Fruit fly (Drosophila melanogaster) whole organism, embryonic: ENCODE data around the gene eEF1delta.
A peak's percentile ranks its signal among the peaks of the same experiment; 100 is the strongest.

Experiments
- Ada2b ChIP-seq: fragments of 200-800 bp; sonication (Bioruptor generic); IDR thresholded peaks from 2 replicates; pipeline ENCODE4 v1.3.6; 2022; ENCODE audit warnings: missing biosample characterization, missing genetic modification characterization
- B-H1 ChIP-seq: fragments of 200-800 bp; sonication (Bioruptor generic); IDR thresholded peaks from 3 replicates; pipeline ENCODE4 v1.3.6; 2022; ENCODE audit warnings: missing biosample characterization, missing genetic modification characterization
- CG10565 ChIP-seq: fragments of 200-800 bp; sonication (Bioruptor generic); optimal IDR thresholded peaks from 3 replicates; lab custom pipeline; 2016; ENCODE audit warnings: missing biosample characterization, mild to moderate bottlenecking, missing genetic modification characterization
- CG12659 ChIP-seq: fragments of 200-800 bp; sonication (Bioruptor generic); optimal IDR thresholded peaks from 3 replicates; lab custom pipeline; 2017; ENCODE audit warnings: mild to moderate bottlenecking, missing biosample characterization, missing genetic modification reagents, missing genetic modification characterization
- CG13775 ChIP-seq: fragments of 200-800 bp; sonication (Bioruptor generic); optimal IDR thresholded peaks from 3 replicates; lab custom pipeline; 2017; ENCODE audit warnings: missing biosample characterization, mild to moderate bottlenecking, missing genetic modification characterization
- CG14441 ChIP-seq: fragments of 200-800 bp; sonication (Bioruptor generic); IDR thresholded peaks from 2 replicates; pipeline ENCODE4 v1.3.6; 2022; ENCODE audit warnings: missing biosample characterization, missing genetic modification characterization
- CG14667 ChIP-seq: fragments of 200-800 bp; sonication (Bioruptor generic); IDR thresholded peaks from 2 replicates; pipeline ENCODE4 v1.3.6; 2022; ENCODE audit warnings: missing biosample characterization, missing genetic modification characterization
- CG14860 ChIP-seq: fragments of 200-800 bp; sonication (Bioruptor generic); IDR thresholded peaks from 3 replicates; pipeline ENCODE4 v1.3.6; 2022; ENCODE audit warnings: missing biosample characterization, missing genetic modification characterization; ENCODE audit not compliant: partially characterized antibody
- CG15514 ChIP-seq: fragments of 200-800 bp; sonication (Bioruptor generic); optimal IDR thresholded peaks from 3 replicates; lab custom pipeline; 2017; ENCODE audit warnings: missing biosample characterization, missing genetic modification characterization, mild to moderate bottlenecking, moderate library complexity, missing genetic modification reagents
- CG15601 ChIP-seq: fragments of 200-800 bp; sonication (Bioruptor generic); optimal IDR thresholded peaks from 3 replicates; lab custom pipeline; 2019; ENCODE audit warnings: missing biosample characterization, mild to moderate bottlenecking, missing genetic modification characterization, moderate library complexity
- CG15696 ChIP-seq: fragments of 200-800 bp; sonication (Bioruptor generic); optimal IDR thresholded peaks from 2 replicates; lab custom pipeline; 2019; ENCODE audit warnings: missing biosample characterization, mild to moderate bottlenecking, missing genetic modification characterization, moderate library complexity
- CG2678 ChIP-seq: fragments of 200-800 bp; sonication (Bioruptor generic); optimal IDR thresholded peaks from 3 replicates; lab custom pipeline; 2019; ENCODE audit warnings: missing biosample characterization, mild to moderate bottlenecking, missing genetic modification characterization, moderate library complexity
- CG2875 ChIP-seq: fragments of 200-800 bp; sonication (Bioruptor generic); optimal IDR thresholded peaks from 2 replicates; lab custom pipeline; 2017; ENCODE audit warnings: missing biosample characterization, mild to moderate bottlenecking, missing genetic modification characterization, missing genetic modification reagents
- CG32532 ChIP-seq: fragments of 200-800 bp; sonication (Bioruptor generic); IDR thresholded peaks from 2 replicates; pipeline ENCODE4 v1.3.6; 2022; ENCODE audit warnings: missing biosample characterization, missing genetic modification characterization
- CG3281 ChIP-seq: fragments of 200-800 bp; sonication (Bioruptor generic); optimal IDR thresholded peaks from 3 replicates; lab custom pipeline; 2017; ENCODE audit warnings: missing biosample characterization, mild to moderate bottlenecking, missing genetic modification characterization
- CG4820 ChIP-seq: fragments of 200-800 bp; sonication (Bioruptor generic); optimal IDR thresholded peaks from 3 replicates; lab custom pipeline; 2016; ENCODE audit warnings: missing biosample characterization, missing genetic modification characterization
- CG8388 ChIP-seq: fragments of 200-800 bp; sonication (Bioruptor generic); optimal IDR thresholded peaks from 2 replicates; lab custom pipeline; 2019; ENCODE audit warnings: missing biosample characterization, mild to moderate bottlenecking, missing genetic modification characterization, moderate library complexity
- CG9437 ChIP-seq: fragments of 200-800 bp; sonication (Bioruptor generic); optimal IDR thresholded peaks from 2 replicates; lab custom pipeline; 2018; ENCODE audit warnings: missing biosample characterization, mild to moderate bottlenecking, missing genetic modification characterization
- CG9727 ChIP-seq: fragments of 200-800 bp; sonication (Bioruptor generic); optimal IDR thresholded peaks from 3 replicates; lab custom pipeline; 2017; ENCODE audit warnings: missing biosample characterization, mild to moderate bottlenecking, missing genetic modification characterization
- CG9817 ChIP-seq: fragments of 200-800 bp; sonication (Bioruptor generic); optimal IDR thresholded peaks from 2 replicates; lab custom pipeline; 2018; ENCODE audit warnings: missing biosample characterization, mild to moderate bottlenecking, missing genetic modification characterization, moderate library complexity
- CrebB ChIP-seq: fragments of 200-800 bp; sonication (Bioruptor generic); optimal IDR thresholded peaks from 3 replicates; lab custom pipeline; 2018; ENCODE audit warnings: missing biosample characterization, mild to moderate bottlenecking, missing genetic modification characterization
- Dad ChIP-seq: fragments of 200-800 bp; sonication (Bioruptor generic); optimal IDR thresholded peaks from 3 replicates; lab custom pipeline; 2016; ENCODE audit warnings: missing biosample characterization, missing genetic modification characterization
- E2f1 ChIP-seq: fragments of 200-800 bp; sonication (Bioruptor generic); IDR thresholded peaks from 2 replicates; pipeline ENCODE4 v1.3.6; 2022; ENCODE audit warnings: missing biosample characterization, missing genetic modification characterization
- Hsf ChIP-seq: fragments of 200-800 bp; sonication (Bioruptor generic); optimal IDR thresholded peaks from 3 replicates; lab custom pipeline; 2016; ENCODE audit warnings: missing biosample characterization, missing genetic modification characterization
- Lhr ChIP-seq: fragments of 200-800 bp; sonication (Bioruptor generic); optimal IDR thresholded peaks from 3 replicates; lab custom pipeline; 2017; ENCODE audit warnings: mild to moderate bottlenecking, missing biosample characterization, missing genetic modification reagents, missing genetic modification characterization
- MESR4 ChIP-seq: fragments of 200-800 bp; sonication (Bioruptor generic); optimal IDR thresholded peaks from 2 replicates; lab custom pipeline; 2018; ENCODE audit warnings: missing biosample characterization, mild to moderate bottlenecking, missing genetic modification characterization, moderate library complexity
- NC2β ChIP-seq: fragments of 200-800 bp; sonication (Bioruptor generic); optimal IDR thresholded peaks from 2 replicates; lab custom pipeline; 2016; ENCODE audit warnings: missing biosample characterization, missing genetic modification characterization
- Nf-YA ChIP-seq: fragments of 200-800 bp; sonication (Bioruptor generic); IDR thresholded peaks from 2 replicates; pipeline ENCODE4 v1.3.6; 2022; ENCODE audit warnings: missing biosample characterization, missing genetic modification characterization
- Nf-YC ChIP-seq: fragments of 200-800 bp; optimal IDR thresholded peaks from 3 replicates; lab custom pipeline; 2019; ENCODE audit warnings: missing biosample characterization, mild to moderate bottlenecking, missing genetic modification characterization, moderate library complexity
- Oaz ChIP-seq: fragments of 200-800 bp; sonication (Bioruptor generic); IDR thresholded peaks from 2 replicates; pipeline ENCODE4 v1.3.6; 2022; ENCODE audit warnings: missing biosample characterization, missing genetic modification characterization
- Oli ChIP-seq: fragments of 200-800 bp; sonication (Bioruptor generic); optimal IDR thresholded peaks from 2 replicates; lab custom pipeline; 2018; ENCODE audit warnings: missing biosample characterization, mild to moderate bottlenecking, missing genetic modification characterization, moderate library complexity
- amos ChIP-seq: fragments of 200-800 bp; sonication (Bioruptor generic); IDR thresholded peaks from 2 replicates; pipeline ENCODE4 v1.3.6; 2022; ENCODE audit warnings: missing biosample characterization, missing genetic modification characterization; ENCODE audit not compliant: partially characterized antibody
- ap ChIP-seq: fragments of 200-800 bp; sonication (Bioruptor generic); IDR thresholded peaks from 2 replicates; pipeline ENCODE4 v1.3.6; 2022; ENCODE audit warnings: missing biosample characterization, missing genetic modification characterization
- ara ChIP-seq: fragments of 200-800 bp; sonication (Bioruptor generic); IDR thresholded peaks from 2 replicates; pipeline ENCODE4 v1.3.6; 2022; ENCODE audit warnings: missing biosample characterization, missing genetic modification characterization
- bigmax ChIP-seq: fragments of 200-800 bp; sonication (Bioruptor generic); optimal IDR thresholded peaks from 2 replicates; lab custom pipeline; 2018; ENCODE audit warnings: missing biosample characterization, mild to moderate bottlenecking, missing genetic modification characterization
- bsh ChIP-seq, 2 experiments: fragments of 200-800 bp; sonication (Bioruptor generic); optimal IDR thresholded peaks; 2 replicates each; lab custom pipeline; 2017 to 2018; ENCODE audit warnings: mild to moderate bottlenecking in 2 of 2, missing biosample characterization in 2 of 2, missing genetic modification characterization in 2 of 2, moderate library complexity in 1 of 2
- caup ChIP-seq: fragments of 200-800 bp; sonication (Bioruptor generic); optimal IDR thresholded peaks from 3 replicates; lab custom pipeline; 2017; ENCODE audit warnings: missing biosample characterization, mild to moderate bottlenecking, missing genetic modification characterization, moderate library complexity; ENCODE audit not compliant: severe bottlenecking
- corto ChIP-seq: fragments of 200-800 bp; sonication (Bioruptor generic); optimal IDR thresholded peaks from 2 replicates; lab custom pipeline; 2016; ENCODE audit warnings: missing biosample characterization, mild to moderate bottlenecking, missing genetic modification characterization, moderate library complexity
- ems ChIP-seq: fragments of 200-800 bp; sonication (Bioruptor generic); optimal IDR thresholded peaks from 3 replicates; lab custom pipeline; 2016; ENCODE audit warnings: missing biosample characterization, missing genetic modification characterization
- ftz-f1 ChIP-seq: fragments of 200-800 bp; sonication (Bioruptor generic); optimal IDR thresholded peaks from 2 replicates; lab custom pipeline; 2016; ENCODE audit warnings: missing biosample characterization, missing genetic modification characterization
- grn ChIP-seq: fragments of 200-800 bp; sonication (Bioruptor generic); optimal IDR thresholded peaks from 3 replicates; lab custom pipeline; 2017; ENCODE audit warnings: missing biosample characterization, missing genetic modification characterization
- kay ChIP-seq: fragments of 200-800 bp; sonication (Bioruptor generic); optimal IDR thresholded peaks from 2 replicates; lab custom pipeline; 2016; ENCODE audit warnings: missing biosample characterization, missing genetic modification characterization
- lab ChIP-seq: fragments of 200-800 bp; sonication (Bioruptor generic); optimal IDR thresholded peaks from 3 replicates; lab custom pipeline; 2017; ENCODE audit warnings: missing biosample characterization, missing genetic modification characterization, mild to moderate bottlenecking, moderate library complexity, missing genetic modification reagents
- odd ChIP-seq: fragments of 200-800 bp; sonication (Bioruptor generic); optimal IDR thresholded peaks from 2 replicates; lab custom pipeline; 2017; ENCODE audit warnings: missing biosample characterization, mild to moderate bottlenecking, missing genetic modification characterization
- phol ChIP-seq: fragments of 200-800 bp; sonication (Bioruptor generic); optimal IDR thresholded peaks from 3 replicates; lab custom pipeline; 2018; ENCODE audit warnings: missing biosample characterization, mild to moderate bottlenecking, missing genetic modification characterization, moderate library complexity
- pzg ChIP-seq: fragments of 200-800 bp; sonication (Bioruptor generic); optimal IDR thresholded peaks from 3 replicates; lab custom pipeline; 2018; ENCODE audit warnings: missing biosample characterization, mild to moderate bottlenecking, missing genetic modification characterization, moderate library complexity
- row ChIP-seq: fragments of 200-800 bp; sonication (Bioruptor generic); IDR thresholded peaks from 3 replicates; pipeline ENCODE4 v1.3.6; 2022; ENCODE audit warnings: missing biosample characterization, missing genetic modification characterization
- salm ChIP-seq: fragments of 200-800 bp; sonication (Bioruptor generic); optimal IDR thresholded peaks from 2 replicates; lab custom pipeline; 2018; ENCODE audit warnings: missing biosample characterization, mild to moderate bottlenecking, missing genetic modification characterization
- schlank ChIP-seq: fragments of 200-800 bp; sonication (Bioruptor generic); optimal IDR thresholded peaks from 2 replicates; lab custom pipeline; 2018; ENCODE audit warnings: missing biosample characterization, mild to moderate bottlenecking, missing genetic modification characterization
- shn ChIP-seq: fragments of 200-800 bp; sonication (Bioruptor generic); optimal IDR thresholded peaks from 3 replicates; lab custom pipeline; 2016; ENCODE audit warnings: missing biosample characterization, missing genetic modification characterization
- sim ChIP-seq: fragments of 200-800 bp; sonication (Bioruptor generic); IDR thresholded peaks from 2 replicates; pipeline ENCODE4 v1.3.6; 2022; ENCODE audit warnings: missing biosample characterization, missing genetic modification characterization
- sisA ChIP-seq: fragments of 200-800 bp; sonication (Bioruptor generic); IDR thresholded peaks from 2 replicates; pipeline ENCODE4 v1.3.6; 2022; ENCODE audit warnings: missing biosample characterization, missing genetic modification characterization
- sug ChIP-seq: fragments of 200-800 bp; optimal IDR thresholded peaks from 2 replicates; lab custom pipeline; 2019; ENCODE audit warnings: missing biosample characterization, mild to moderate bottlenecking, missing genetic modification characterization, moderate library complexity
- wor ChIP-seq: fragments of 200-800 bp; sonication (Bioruptor generic); IDR thresholded peaks from 2 replicates; pipeline ENCODE4 v1.3.6; 2022; ENCODE audit warnings: missing biosample characterization, missing genetic modification characterization

eEF1delta gene

DNA sequence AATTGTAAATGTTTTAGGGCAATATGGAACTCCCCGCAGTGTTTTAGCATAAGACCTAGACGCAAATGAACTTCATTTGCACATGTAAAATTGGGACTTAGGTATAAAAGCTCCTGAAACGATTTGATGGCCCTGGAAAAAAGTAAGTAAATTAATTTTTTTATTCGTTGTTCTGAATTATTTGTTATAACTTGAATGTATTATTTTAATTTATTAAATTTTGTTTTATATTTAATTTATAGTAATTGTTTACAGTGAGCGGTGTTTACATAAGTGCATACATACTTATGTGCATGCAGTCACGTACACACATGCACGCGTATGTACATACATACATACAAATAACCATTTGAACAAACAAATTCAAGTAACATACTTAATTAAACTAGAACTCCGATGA lies 44.1 kb downstream of the eEF1delta start (continued):
- TF ChIP-seq CG14667 (GFP tag; lab: Robert Waterston, UW) (no peak), sug (tag; lab: Kevin White, UChicago) (no peak), Lhr (GFP tag; lab: Kevin White, UChicago) (no peak), grn (GFP tag; lab: Kevin White, UChicago) (no peak), CG15514 (GFP tag; lab: Kevin White, UChicago) (no peak), Nf-YA (no peak), CG2678 (no peak), corto (no peak), CrebB (tag; lab: Kevin White, UChicago) (no peak), E2f1 (GFP tag; lab: Robert Waterston, UW) (no peak), salm (tag; lab: Kevin White, UChicago) (no peak), Nf-YC (no peak), MESR4 (GFP tag; lab: Kevin White, UChicago) (no peak), B-H1 (peak; percentile 10; the same call in 1 of the 3 replicates), CG8388 (peak; percentile 46), CG14441 (GFP tag; lab: Robert Waterston, UW) (no peak), CG32532 (GFP tag; lab: Robert Waterston, UW) (no peak), CG3281 (GFP tag; lab: Kevin White, UChicago) (no peak), NC2β (no peak), wor (GFP tag; lab: Robert Waterston, UW) (peak; percentile 12; the same call in 1 of the 2 replicates), Dad (no peak), Hsf (GFP tag; lab: Kevin White, UChicago) (no peak), Ada2b (GFP tag; lab: Robert Waterston, UW) (no peak), Oli (tag; lab: Kevin White, UChicago) (no peak), CG15601 (peak; percentile 18), CG4820 (GFP tag; lab: Kevin White, UChicago) (peak; percentile 41), CG14860 (GFP tag; lab: Robert Waterston, UW) (no peak), CG9727 (no peak), ems (no peak), ara (0 out of 2 replicates have a peak, but pooled peaks have one; percentile 30), row (GFP tag; lab: Robert Waterston, UW) (no peak), CG2875 (peak; percentile 29), schlank (tag; lab: Kevin White, UChicago) (no peak), odd (GFP tag; lab: Kevin White, UChicago) (no peak), CG15696 (peak; percentile 13), CG12659 (GFP tag; lab: Kevin White, UChicago) (no peak), caup (GFP tag; lab: Kevin White, UChicago) (no peak), Oaz (GFP tag; lab: Robert Waterston, UW) (no peak), ftz-f1 (GFP tag; lab: Kevin White, UChicago) (no peak), sim (GFP tag; lab: Robert Waterston, UW) (no peak)

- TF ChIP-seq phol (tag; lab: Kevin White, UChicago), result peak; percentile 28
- TF ChIP-seq CG9437, result no peak
- TF ChIP-seq ap (GFP tag; lab: Robert Waterston, UW), result no peak
- peak; percentile 10 for TF ChIP-seq shn (GFP tag; lab: Kevin White, UChicago)
- no peak for TF ChIP-seq sisA
- peak; percentile 31 for TF ChIP-seq CG13775
- no peak for TF ChIP-seq CG9817 (tag; lab: Kevin White, UChicago)
- no peak for TF ChIP-seq pzg (GFP tag; lab: Kevin White, UChicago)
- no peak for TF ChIP-seq CG10565 (GFP tag; lab: Kevin White, UChicago)
- TF ChIP-seq bsh (GFP tag; optimal IDR thresholded peaks at IDR 0.05; lab: Kevin White, UChicago), result peak; percentile 9 to 22
- no peak for TF ChIP-seq bigmax (GFP tag; lab: Kevin White, UChicago)
- TF ChIP-seq amos (GFP tag; lab: Robert Waterston, UW), result no peak
- no peak for TF ChIP-seq kay (GFP tag; lab: Kevin White, UChicago)
- no peak for TF ChIP-seq lab (GFP tag; lab: Kevin White, UChicago)
Observed at dm6 chr2L:10276846-10277245, 44.5 kb downstream of the eEF1delta start.
